Fruit fly (Drosophila melanogaster): ENCODE results near the gene eRF3.
A peak's percentile ranks its signal among the peaks of the same experiment; 100 is the strongest.

The eRF3 gene

DNA sequence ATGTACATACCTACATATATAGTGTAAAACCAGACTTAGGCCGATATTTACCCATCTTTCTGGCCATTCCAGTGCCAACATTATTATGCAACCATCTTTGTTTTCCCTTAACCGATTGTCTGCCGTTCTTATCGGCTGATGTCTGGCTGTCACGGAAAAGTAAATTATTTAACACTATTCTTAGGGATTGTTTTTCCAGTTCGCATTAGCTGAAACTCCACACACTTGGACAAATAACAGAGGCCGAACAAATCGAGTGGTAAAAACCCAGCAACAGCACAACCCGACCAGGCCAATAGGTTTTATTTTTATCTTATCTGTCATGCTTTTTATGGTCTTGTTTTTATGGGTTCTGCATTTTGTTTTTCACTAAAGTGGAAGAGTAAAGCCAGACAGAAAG lies 39.3 kb downstream of the eRF3 start (continued):
- peak; percentile 12 for TF ChIP-seq CG34376 (GFP tag; optimal IDR thresholded peaks at IDR 0.05)
- no peak for TF ChIP-seq Sin3A (optimal IDR thresholded peaks at IDR 0.05)
- TF ChIP-seq ase (GFP tag; IDR thresholded peaks at IDR 0.05): no peak
- TF ChIP-seq CG42726 (GFP tag; IDR thresholded peaks at IDR 0.05; ENCODE audit: partially characterized antibody): no peak
- TF ChIP-seq CG15514 (GFP tag; optimal IDR thresholded peaks at IDR 0.05): no peak
- peak; percentile 17 for TF ChIP-seq Hmr (GFP tag; optimal IDR thresholded peaks at IDR 0.05)
- no peak for TF ChIP-seq CG10366 (GFP tag; IDR thresholded peaks at IDR 0.05)
- no peak for TF ChIP-seq CG15479 (GFP tag; optimal IDR thresholded peaks at IDR 0.05)
- no peak for TF ChIP-seq Ravus (GFP tag; IDR thresholded peaks at IDR 0.05)
- TF ChIP-seq stwl (tag; optimal IDR thresholded peaks at IDR 0.05): no peak
- TF ChIP-seq pzg (GFP tag; optimal IDR thresholded peaks at IDR 0.05): no peak
- TF ChIP-seq wdn (GFP tag; IDR thresholded peaks at IDR 0.05): no peak
- TF ChIP-seq Sox102F (GFP tag; optimal IDR thresholded peaks at IDR 0.05): no peak
- TF ChIP-seq corto (GFP tag; optimal IDR thresholded peaks at IDR 0.05): no peak
- no peak for TF ChIP-seq CG8478 (optimal IDR thresholded peaks at IDR 0.05)
- TF ChIP-seq CG7928 (GFP tag; optimal IDR thresholded peaks at IDR 0.05): peak; percentile 13
- TF ChIP-seq CG6272 (GFP tag; IDR thresholded peaks at IDR 0.05): no peak
- no peak for TF ChIP-seq CG7556 (GFP tag; optimal IDR thresholded peaks at IDR 0.05)
- no peak for TF ChIP-seq fd102C (GFP tag; optimal IDR thresholded peaks at IDR 0.05)
- TF ChIP-seq Sry-β (GFP tag; optimal IDR thresholded peaks at IDR 0.05): no peak
- no peak for TF ChIP-seq otp (GFP tag; IDR thresholded peaks at IDR 0.05)
- TF ChIP-seq MTF-1 (GFP tag; optimal IDR thresholded peaks at IDR 0.05; ENCODE audit: borderline replicate concordance): no peak
- TF ChIP-seq ham (GFP tag; IDR thresholded peaks at IDR 0.05): no peak
- TF ChIP-seq CG6791 (GFP tag; IDR thresholded peaks at IDR 0.05; ENCODE audit: partially characterized antibody): no peak
- TF ChIP-seq gcm (GFP tag; optimal IDR thresholded peaks at IDR 0.05): no peak
- no peak for TF ChIP-seq CG7987 (GFP tag; optimal IDR thresholded peaks at IDR 0.05)
- TF ChIP-seq CG13894 (tag; optimal IDR thresholded peaks at IDR 0.05): peak; percentile 26
- TF ChIP-seq stc (GFP tag; IDR thresholded peaks at IDR 0.05): no peak
- TF ChIP-seq TFAM (GFP tag; optimal IDR thresholded peaks at IDR 0.05): no peak
- TF ChIP-seq CG3281 (GFP tag; optimal IDR thresholded peaks at IDR 0.05): peak; percentile 19
- no peak for TF ChIP-seq lilli (GFP tag; optimal IDR thresholded peaks at IDR 0.05)
- no peak for TF ChIP-seq CG3995 (GFP tag; optimal IDR thresholded peaks at IDR 0.05)
- no peak for TF ChIP-seq CG17612 (GFP tag; IDR thresholded peaks at IDR 0.05)
- no peak for TF ChIP-seq Ets65A (GFP tag)
- TF ChIP-seq ems (GFP tag; optimal IDR thresholded peaks at IDR 0.05): no peak
- no peak for TF ChIP-seq scrt (GFP tag; optimal IDR thresholded peaks at IDR 0.05)
- TF ChIP-seq salm (tag; optimal IDR thresholded peaks at IDR 0.05): no peak
- TF ChIP-seq inv (GFP tag; IDR thresholded peaks at IDR 0.05; ENCODE audit: partially characterized antibody): no peak
- TF ChIP-seq hbn (GFP tag; IDR thresholded peaks at IDR 0.05; ENCODE audit: partially characterized antibody): no peak
- no peak for TF ChIP-seq zfh1 (GFP tag; IDR thresholded peaks at IDR 0.05)
- TF ChIP-seq CG17568 (GFP tag; optimal IDR thresholded peaks at IDR 0.05): no peak
- peak; percentile 25; the same call in 1 of the 3 replicates for TF ChIP-seq ci (GFP tag; IDR thresholded peaks at IDR 0.05)
- no peak for TF ChIP-seq Elba2 (GFP tag; optimal IDR thresholded peaks at IDR 0.05)
- TF ChIP-seq CG5180 (GFP tag; optimal IDR thresholded peaks at IDR 0.05): peak; percentile 4
- no peak for TF ChIP-seq Rfx (GFP tag; IDR thresholded peaks at IDR 0.05)
- TF ChIP-seq cwo (GFP tag; optimal IDR thresholded peaks at IDR 0.05): peak; percentile 13
- no peak for TF ChIP-seq CG10654 (GFP tag; optimal IDR thresholded peaks at IDR 0.05)
- TF ChIP-seq Med (GFP tag): peak; percentile 66
- TF ChIP-seq CG6765 (GFP tag; optimal IDR thresholded peaks at IDR 0.05): peak; percentile 18
- TF ChIP-seq twi (tag; optimal IDR thresholded peaks at IDR 0.05): no peak
- no peak for TF ChIP-seq CG6254 (GFP tag; optimal IDR thresholded peaks at IDR 0.05)

All from whole organism, embryonic.